Fruit fly (Drosophila melanogaster) whole organism, pupa: Measurements from ENCODE around the gene CG3919.

Experiments
- CG10348 ChIP-seq: fragments of 200-800 bp; sonication (Bioruptor generic); IDR thresholded peaks from 2 replicates; pipeline ENCODE4 v1.3.6; 2022; ENCODE audit warnings: missing biosample characterization, missing genetic modification characterization
- CG12605 ChIP-seq: fragments of 200-800 bp; sonication (Bioruptor generic); IDR thresholded peaks from 2 replicates; pipeline ENCODE4 v1.3.6; 2022; ENCODE audit warnings: missing biosample characterization, missing genetic modification characterization
- CG17806 ChIP-seq: fragments of 200-800 bp; sonication (Bioruptor generic); optimal IDR thresholded peaks from 2 replicates; lab custom pipeline; 2018; ENCODE audit warnings: missing biosample characterization, mild to moderate bottlenecking, missing genetic modification characterization, moderate library complexity
- CG34367 ChIP-seq: fragments of 200-800 bp; sonication (Bioruptor generic); optimal IDR thresholded peaks from 2 replicates; lab custom pipeline; 2018; ENCODE audit warnings: missing biosample characterization, mild to moderate bottlenecking, missing genetic modification characterization
- CG4496 ChIP-seq: fragments of 200-800 bp; sonication (Bioruptor generic); IDR thresholded peaks from 3 replicates; pipeline ENCODE4 v1.3.6; 2022; ENCODE audit warnings: missing biosample characterization, missing genetic modification characterization
- CG8301 ChIP-seq: fragments of 200-800 bp; sonication (Bioruptor generic); optimal IDR thresholded peaks from 2 replicates; lab custom pipeline; 2018; ENCODE audit warnings: missing biosample characterization, mild to moderate bottlenecking, missing genetic modification characterization
- CG9948 ChIP-seq: fragments of 200-800 bp; sonication (Bioruptor generic); optimal IDR thresholded peaks from 2 replicates; lab custom pipeline; 2018; ENCODE audit warnings: missing biosample characterization, mild to moderate bottlenecking, missing genetic modification characterization, moderate library complexity
- Ets98B ChIP-seq: fragments of 200-800 bp; sonication (Bioruptor generic); IDR thresholded peaks from 2 replicates; pipeline ENCODE4 v1.3.6; 2022; ENCODE audit warnings: missing biosample characterization, missing genetic modification characterization
- Snoo ChIP-seq: fragments of 200-800 bp; sonication (Bioruptor generic); optimal IDR thresholded peaks from 3 replicates; lab custom pipeline; 2017; ENCODE audit warnings: missing biosample characterization, mild to moderate bottlenecking, missing genetic modification characterization, inconsistent platforms
- fd96Ca ChIP-seq: fragments of 200-800 bp; sonication (Bioruptor generic); IDR thresholded peaks from 3 replicates; pipeline ENCODE4 v1.3.6; 2022; ENCODE audit warnings: missing biosample characterization, missing genetic modification characterization
- gl ChIP-seq: fragments of 200-800 bp; sonication (Bioruptor generic); optimal IDR thresholded peaks from 2 replicates; lab custom pipeline; 2018; ENCODE audit warnings: missing biosample characterization, mild to moderate bottlenecking, missing genetic modification characterization

DNA sequence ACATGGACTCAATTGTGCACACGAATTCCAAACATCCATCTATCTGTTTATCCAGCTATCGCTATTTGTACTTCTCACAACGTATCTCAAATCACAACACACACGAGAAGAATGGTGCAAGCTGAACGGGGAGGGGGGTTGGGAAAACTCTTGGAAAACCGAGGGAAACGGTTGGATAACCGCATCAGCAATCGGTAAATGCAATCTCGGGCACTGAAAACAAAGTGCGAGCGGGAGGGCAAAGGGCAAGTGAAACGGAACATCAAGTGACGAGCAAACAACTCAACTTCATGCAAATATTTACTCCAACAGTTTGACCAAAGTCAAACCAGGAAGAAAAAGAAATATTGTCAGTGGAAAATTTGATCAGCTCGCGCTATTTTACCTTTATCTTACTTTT is 36.4 kb downstream of the CG3919 start:
- no peak for TF ChIP-seq CG17806 (tag; lab: Kevin White, UChicago)
- no peak for TF ChIP-seq Ets98B (GFP tag; lab: Robert Waterston, UW)
- TF ChIP-seq CG12605 (GFP tag; lab: Robert Waterston, UW) = no peak
- no peak for TF ChIP-seq CG34367 (tag; lab: Kevin White, UChicago)
- no peak for TF ChIP-seq fd96Ca (GFP tag; lab: Robert Waterston, UW)
- no peak for TF ChIP-seq CG8301 (tag; lab: Kevin White, UChicago)
- TF ChIP-seq CG4496 (GFP tag; lab: Robert Waterston, UW) = no peak
- no peak for TF ChIP-seq Snoo (tag; lab: Kevin White, UChicago)
- TF ChIP-seq gl (tag; lab: Kevin White, UChicago) = no peak
- TF ChIP-seq CG10348 = no peak
- TF ChIP-seq CG9948 (tag; lab: Kevin White, UChicago) = no peak
